Fruit fly (Drosophila melanogaster): ENCODE data around the gene CG13313.

The CG13313 gene

dm6 chr3L:8985132-8985847, 26.6 kb downstream of the CG13313 start:
- TF ChIP-seq CG17801 (GFP tag; optimal IDR thresholded peaks at IDR 0.05; ENCODE audit: partially characterized antibody), result no peak

- TF ChIP-seq CG17801 (GFP tag; optimal IDR thresholded peaks at IDR 0.05; ENCODE audit: partially characterized antibody), result peak; percentile 38
Measured at dm6 chr3L:8985848-8986320, 27.2 kb downstream of the CG13313 start, which contains the start of gene Galk. Gene Galk, minus strand, starts transcription at chr3L:8986091.

dm6 chr3L:8986582-8986981, 27.9 kb downstream of the CG13313 start, which contains the start of gene CG5068:
Gene CG5068, plus strand, starts transcription at chr3L:8986710.
- TF ChIP-seq CG17801 (GFP tag; optimal IDR thresholded peaks at IDR 0.05; ENCODE audit: partially characterized antibody), result no peak

- no peak for TF ChIP-seq CG17801 (GFP tag; optimal IDR thresholded peaks at IDR 0.05; ENCODE audit: partially characterized antibody)
Measured at dm6 chr3L:8990128-8990527, 31.5 kb downstream of the CG13313 start, which contains the start of gene CG5280. Gene CG5280, minus strand, starts transcription at chr3L:8990228.

- TF ChIP-seq CG17801 (GFP tag; optimal IDR thresholded peaks at IDR 0.05; ENCODE audit: partially characterized antibody), result peak; percentile 97
Measured at dm6 chr3L:8996173-8996767, 37.6 kb downstream of the CG13313 start.

dm6 chr3L:8996899-8997685, 38.4 kb downstream of the CG13313 start:
- TF ChIP-seq CG17801 (GFP tag; optimal IDR thresholded peaks at IDR 0.05; ENCODE audit: partially characterized antibody), result no peak

dm6 chr3L:8997686-8998239, 39.1 kb downstream of the CG13313 start, which contains the start of the genes smg and CG5087:
Gene smg, minus strand, starts transcription at chr3L:8997989.
Gene CG5087, plus strand, starts transcription at chr3L:8998184.
- peak; percentile 43 for TF ChIP-seq CG17801 (GFP tag; optimal IDR thresholded peaks at IDR 0.05; ENCODE audit: partially characterized antibody)

dm6 chr3L:9002527-9002926, 43.9 kb downstream of the CG13313 start:
- no peak for TF ChIP-seq CG17801 (GFP tag; optimal IDR thresholded peaks at IDR 0.05; ENCODE audit: partially characterized antibody)

- TF ChIP-seq CG17801 (GFP tag; optimal IDR thresholded peaks at IDR 0.05; ENCODE audit: partially characterized antibody), result no peak
Measured at dm6 chr3L:9003369-9003768, 44.7 kb downstream of the CG13313 start.

- TF ChIP-seq CG17801 (GFP tag; optimal IDR thresholded peaks at IDR 0.05; ENCODE audit: partially characterized antibody), result no peak
Measured at dm6 chr3L:9004788-9005246, 46.2 kb downstream of the CG13313 start, which contains the start of gene Doc3. Gene Doc3, plus strand, starts transcription at chr3L:9005196.

dm6 chr3L:9009738-9010137, 51.1 kb downstream of the CG13313 start, which contains the start of gene CG5194:
Gene CG5194, minus strand, starts transcription at chr3L:9009838.
- TF ChIP-seq CG17801 (GFP tag; optimal IDR thresholded peaks at IDR 0.05; ENCODE audit: partially characterized antibody), result no peak

Measured in ovary, adult (tissue).